Worm (Caenorhabditis elegans) whole organism, L1 larva: ENCODE results near the gene xpc-1.

Experiments used
- egl-27 ChIP-seq, 2 experiments: fragments of 150-350 bp in 1 of 2; sonication (generic microtip); optimal IDR thresholded peaks; 3 replicates each; lab custom pipeline; 2017 to 2018; ENCODE audit warnings: missing biosample characterization in 2 of 2, missing genetic modification characterization in 2 of 2, missing genetic modification reagents in 2 of 2
- lin-15B ChIP-seq: fragments of 150-350 bp; sonication (generic microtip); optimal IDR thresholded peaks from 3 replicates; lab custom pipeline; 2014; ENCODE audit warnings: missing biosample characterization, missing genetic modification characterization
- lsy-2 ChIP-seq, 2 experiments: fragments of 150-350 bp; optimal IDR thresholded peaks; 2 replicates each; lab custom pipeline; 2014; ENCODE audit warnings: missing biosample characterization in 2 of 2, missing genetic modification characterization in 2 of 2
- mep-1 ChIP-seq: fragments of 150-350 bp; optimal IDR thresholded peaks from 2 replicates; lab custom pipeline; 2014; ENCODE audit warnings: missing biosample characterization, missing genetic modification characterization
- nhr-12 ChIP-seq: sonication (generic microtip); optimal IDR thresholded peaks from 2 replicates; lab custom pipeline; 2017; ENCODE audit warnings: missing biosample characterization, missing genetic modification characterization
- skn-1 ChIP-seq: fragments of 150-350 bp; optimal IDR thresholded peaks from 2 replicates; lab custom pipeline; 2014; ENCODE audit warnings: missing biosample characterization, missing genetic modification characterization
- snpc-4 ChIP-seq: fragments of 150-350 bp; optimal IDR thresholded peaks from 2 replicates; lab custom pipeline; 2014; ENCODE audit warnings: missing biosample characterization, missing genetic modification characterization
- unc-130 ChIP-seq: fragments of 150-350 bp; optimal IDR thresholded peaks from 2 replicates; lab custom pipeline; 2017; ENCODE audit warnings: missing biosample characterization, missing genetic modification characterization, inconsistent platforms

ce11 chrIV:2008920-2009319 is 16.0 kb downstream of the xpc-1 start:
- TF ChIP-seq mep-1 (tag; lab: Kevin White, UChicago) (no peak), unc-130 (no peak), skn-1 (tag; lab: Kevin White, UChicago) (no peak), nhr-12 (tag; lab: Kevin White, UChicago) (no peak), lsy-2 (tag; optimal IDR thresholded peaks at IDR 0.05; lab: Kevin White, UChicago) (no peak), lin-15B (no peak), egl-27 (tag; optimal IDR thresholded peaks at IDR 0.05; lab: Kevin White, UChicago) (no peak), snpc-4 (no peak)
